Fruit fly (Drosophila melanogaster) whole organism, prepupa: ENCODE results near the gene CG12984.

Source experiments
- Blimp-1 ChIP-seq: fragments of 200-800 bp; sonication (Bioruptor generic); optimal IDR thresholded peaks from 3 replicates; lab custom pipeline; 2017; ENCODE audit warnings: missing biosample characterization, missing genetic modification characterization, mild to moderate bottlenecking, moderate library complexity, missing genetic modification reagents
- CG10631 ChIP-seq: fragments of 200-800 bp; sonication (Bioruptor generic); optimal IDR thresholded peaks from 2 replicates; lab custom pipeline; 2016; ENCODE audit warnings: missing biosample characterization, missing genetic modification characterization
- CG11762 ChIP-seq: fragments of 200-800 bp; sonication (Bioruptor generic); optimal IDR thresholded peaks from 3 replicates; lab custom pipeline; 2016; ENCODE audit warnings: missing biosample characterization, missing genetic modification characterization; ENCODE audit not compliant: insufficient read depth
- CG11902 ChIP-seq: fragments of 200-800 bp; sonication (Bioruptor generic); optimal IDR thresholded peaks from 3 replicates; lab custom pipeline; 2016; ENCODE audit warnings: missing biosample characterization, missing genetic modification characterization
- CG15336 ChIP-seq: fragments of 200-800 bp; sonication (Bioruptor generic); IDR thresholded peaks from 2 replicates; pipeline ENCODE4 v1.3.6; 2022; ENCODE audit warnings: missing biosample characterization, missing genetic modification characterization
- CG1621 ChIP-seq: fragments of 200-800 bp; sonication (Bioruptor generic); optimal IDR thresholded peaks from 3 replicates; lab custom pipeline; 2018; ENCODE audit warnings: missing biosample characterization, mild to moderate bottlenecking, missing genetic modification characterization
- CG16779 ChIP-seq: fragments of 200-800 bp; sonication (Bioruptor generic); optimal IDR thresholded peaks from 3 replicates; lab custom pipeline; 2017; ENCODE audit warnings: missing biosample characterization, mild to moderate bottlenecking, missing genetic modification characterization
- CG3032 ChIP-seq: fragments of 200-800 bp; optimal IDR thresholded peaks from 2 replicates; lab custom pipeline; 2019; ENCODE audit warnings: missing biosample characterization, mild to moderate bottlenecking, missing genetic modification characterization, moderate library complexity
- CG31627 ChIP-seq: fragments of 200-800 bp; sonication (Bioruptor generic); optimal IDR thresholded peaks from 3 replicates; lab custom pipeline; 2016; ENCODE audit warnings: missing biosample characterization, missing genetic modification characterization
- CG32006 ChIP-seq: fragments of 200-800 bp; sonication (Bioruptor generic); optimal IDR thresholded peaks from 3 replicates; lab custom pipeline; 2017; ENCODE audit warnings: missing biosample characterization, mild to moderate bottlenecking, missing genetic modification characterization
- CG3919 ChIP-seq: fragments of 200-800 bp; sonication (Bioruptor generic); optimal IDR thresholded peaks from 3 replicates; lab custom pipeline; 2016; ENCODE audit warnings: missing biosample characterization, missing genetic modification characterization
- CG4318 ChIP-seq: fragments of 200-800 bp; sonication (Bioruptor generic); optimal IDR thresholded peaks from 3 replicates; lab custom pipeline; 2017; ENCODE audit warnings: missing biosample characterization, mild to moderate bottlenecking, missing genetic modification characterization
- CG6163 ChIP-seq: fragments of 200-800 bp; sonication (Bioruptor generic); IDR thresholded peaks from 3 replicates; pipeline ENCODE4 v1.3.6; 2022; ENCODE audit warnings: missing biosample characterization, missing genetic modification characterization
- CG6276 ChIP-seq: fragments of 200-800 bp; sonication (Bioruptor generic); optimal IDR thresholded peaks from 2 replicates; lab custom pipeline; 2017; ENCODE audit warnings: missing biosample characterization, mild to moderate bottlenecking, missing genetic modification characterization
- CG6792 ChIP-seq: fragments of 200-800 bp; sonication (Bioruptor generic); optimal IDR thresholded peaks from 3 replicates; lab custom pipeline; 2016; ENCODE audit warnings: missing biosample characterization, missing genetic modification characterization
- CG6808 ChIP-seq: fragments of 200-800 bp; sonication (Bioruptor generic); optimal IDR thresholded peaks from 3 replicates; lab custom pipeline; 2017; ENCODE audit warnings: missing biosample characterization, missing genetic modification characterization, mild to moderate bottlenecking, moderate library complexity, missing genetic modification reagents
- CG7368 ChIP-seq: fragments of 200-800 bp; sonication (Bioruptor generic); optimal IDR thresholded peaks from 3 replicates; lab custom pipeline; 2016; ENCODE audit warnings: missing biosample characterization, missing genetic modification characterization
- CG8119 ChIP-seq: fragments of 200-800 bp; sonication (Bioruptor generic); IDR thresholded peaks from 3 replicates; pipeline ENCODE4 v1.3.6; 2022; ENCODE audit warnings: missing biosample characterization, missing genetic modification characterization
- CG8632 ChIP-seq: fragments of 200-800 bp; sonication (Bioruptor generic); optimal IDR thresholded peaks from 3 replicates; lab custom pipeline; 2016; ENCODE audit warnings: missing biosample characterization, missing genetic modification characterization
- CG9139 ChIP-seq: fragments of 200-800 bp; sonication (Bioruptor generic); optimal IDR thresholded peaks from 3 replicates; lab custom pipeline; 2017; ENCODE audit warnings: missing biosample characterization, mild to moderate bottlenecking, missing genetic modification characterization
- Eip75B ChIP-seq: fragments of 200-800 bp; sonication (Bioruptor generic); optimal IDR thresholded peaks from 3 replicates; lab custom pipeline; 2016; ENCODE audit warnings: missing biosample characterization, missing genetic modification characterization
- Eip93F ChIP-seq: fragments of 200-800 bp; sonication (Bioruptor generic); optimal IDR thresholded peaks from 2 replicates; lab custom pipeline; 2016; ENCODE audit warnings: missing biosample characterization, mild to moderate bottlenecking, missing genetic modification characterization
- Ets21C ChIP-seq: fragments of 200-800 bp; sonication (Bioruptor generic); optimal IDR thresholded peaks from 3 replicates; lab custom pipeline; 2016; ENCODE audit warnings: missing biosample characterization, missing genetic modification characterization
- Ets96B ChIP-seq: fragments of 200-800 bp; optimal IDR thresholded peaks from 2 replicates; lab custom pipeline; 2019; ENCODE audit warnings: missing biosample characterization, mild to moderate bottlenecking, missing genetic modification characterization, moderate library complexity
- Gug ChIP-seq: fragments of 200-800 bp; sonication (Bioruptor generic); IDR thresholded peaks from 2 replicates; pipeline ENCODE4 v1.3.6; 2022; ENCODE audit warnings: missing biosample characterization, missing genetic modification characterization
- Hr38 ChIP-seq: sonication (Bioruptor generic); optimal IDR thresholded peaks from 2 replicates; lab custom pipeline; 2016; ENCODE audit warnings: missing biosample characterization, missing genetic modification characterization
- Hr39 ChIP-seq: fragments of 200-800 bp; sonication (Bioruptor generic); optimal IDR thresholded peaks from 2 replicates; lab custom pipeline; 2016; ENCODE audit warnings: missing biosample characterization, missing genetic modification characterization
- OdsH ChIP-seq: fragments of 200-800 bp; sonication (Bioruptor generic); optimal IDR thresholded peaks from 3 replicates; lab custom pipeline; 2016; ENCODE audit warnings: missing biosample characterization, missing genetic modification characterization
- Smox ChIP-seq: fragments of 200-800 bp; sonication (Bioruptor generic); optimal IDR thresholded peaks from 3 replicates; lab custom pipeline; 2016; ENCODE audit warnings: missing biosample characterization, missing genetic modification characterization
- Sox102F ChIP-seq: fragments of 200-800 bp; sonication (Bioruptor generic); optimal IDR thresholded peaks from 2 replicates; lab custom pipeline; 2016; ENCODE audit warnings: missing biosample characterization, mild to moderate bottlenecking, missing genetic modification characterization
- Sox14 ChIP-seq: fragments of 200-800 bp; sonication (Bioruptor generic); optimal IDR thresholded peaks from 3 replicates; lab custom pipeline; 2016; ENCODE audit warnings: missing biosample characterization, missing genetic modification characterization
- Sox15 ChIP-seq: fragments of 200-800 bp; sonication (Bioruptor generic); optimal IDR thresholded peaks from 3 replicates; lab custom pipeline; 2016; ENCODE audit warnings: missing biosample characterization, missing genetic modification characterization
- achi ChIP-seq: fragments of 200-800 bp; sonication (Bioruptor generic); optimal IDR thresholded peaks from 3 replicates; lab custom pipeline; 2016; ENCODE audit warnings: missing biosample characterization, missing genetic modification characterization
- acj6 ChIP-seq: fragments of 200-800 bp; sonication (Bioruptor generic); optimal IDR thresholded peaks from 3 replicates; lab custom pipeline; 2016; ENCODE audit warnings: missing biosample characterization, missing genetic modification characterization
- cyc ChIP-seq: fragments of 200-800 bp; sonication (Bioruptor generic); optimal IDR thresholded peaks from 3 replicates; lab custom pipeline; 2016; ENCODE audit warnings: missing biosample characterization, missing genetic modification characterization
- dac ChIP-seq: fragments of 200-800 bp; sonication (Bioruptor generic); optimal IDR thresholded peaks from 2 replicates; lab custom pipeline; 2017; ENCODE audit warnings: missing biosample characterization, mild to moderate bottlenecking, missing genetic modification characterization
- dsx ChIP-seq: fragments of 200-800 bp; optimal IDR thresholded peaks from 3 replicates; lab custom pipeline; 2019; ENCODE audit warnings: missing biosample characterization, mild to moderate bottlenecking, missing genetic modification characterization, moderate library complexity; ENCODE audit not compliant: poor library complexity, severe bottlenecking
- esn ChIP-seq: fragments of 200-800 bp; sonication (Bioruptor generic); optimal IDR thresholded peaks from 2 replicates; lab custom pipeline; 2016; ENCODE audit warnings: missing biosample characterization, mild to moderate bottlenecking, missing genetic modification characterization, moderate library complexity
- fd59A ChIP-seq: fragments of 200-800 bp; sonication (Bioruptor generic); optimal IDR thresholded peaks from 2 replicates; lab custom pipeline; 2017; ENCODE audit warnings: missing biosample characterization, mild to moderate bottlenecking, missing genetic modification characterization, missing genetic modification reagents
- fd85E ChIP-seq: fragments of 200-800 bp; sonication (Bioruptor generic); optimal IDR thresholded peaks from 3 replicates; lab custom pipeline; 2016; ENCODE audit warnings: missing biosample characterization, missing genetic modification characterization
- fkh ChIP-seq: fragments of 200-800 bp; sonication (Bioruptor generic); optimal IDR thresholded peaks from 3 replicates; lab custom pipeline; 2017; ENCODE audit warnings: missing biosample characterization, mild to moderate bottlenecking, missing genetic modification characterization, moderate library complexity
- lz ChIP-seq: fragments of 200-800 bp; sonication (Bioruptor generic); optimal IDR thresholded peaks from 3 replicates; lab custom pipeline; 2016; ENCODE audit warnings: missing biosample characterization, missing genetic modification characterization
- net ChIP-seq: fragments of 200-800 bp; sonication (Bioruptor generic); optimal IDR thresholded peaks from 3 replicates; lab custom pipeline; 2016; ENCODE audit warnings: missing biosample characterization, missing genetic modification characterization
- salr ChIP-seq, 2 experiments: fragments of 200-800 bp; sonication (Bioruptor generic); optimal IDR thresholded peaks; 3 replicates each; lab custom pipeline; 2016 to 2018; ENCODE audit warnings: missing biosample characterization in 2 of 2, missing genetic modification characterization in 2 of 2, mild to moderate bottlenecking in 1 of 2
- spab ChIP-seq: fragments of 200-800 bp; sonication (Bioruptor generic); optimal IDR thresholded peaks from 2 replicates; lab custom pipeline; 2017; ENCODE audit warnings: missing biosample characterization, mild to moderate bottlenecking, missing genetic modification characterization, missing genetic modification reagents
- svp ChIP-seq: fragments of 200-800 bp; sonication (Bioruptor generic); peaks from one replicate; lab custom pipeline; 2016; ENCODE audit warnings: missing biosample characterization, missing genetic modification characterization
- topi ChIP-seq: fragments of 200-800 bp; sonication (Bioruptor generic); optimal IDR thresholded peaks from 3 replicates; lab custom pipeline; 2016; ENCODE audit warnings: missing biosample characterization, missing genetic modification characterization
- vri ChIP-seq: fragments of 200-800 bp; sonication (Bioruptor generic); optimal IDR thresholded peaks from 3 replicates; lab custom pipeline; 2016; ENCODE audit warnings: missing biosample characterization, mild to moderate bottlenecking, missing genetic modification characterization

The CG12984 gene

dm6 chr3L:20988862-20989261 is 2.6 kb upstream of the CG12984 start (continued):
- TF ChIP-seq Smox (no peak), CG11902 (GFP tag; lab: Kevin White, UChicago) (no peak), achi (peak; percentile 76), vri (no peak), Sox15 (GFP tag; lab: Kevin White, UChicago) (no peak), CG11762 (GFP tag; lab: Kevin White, UChicago) (peak; percentile 5), spab (GFP tag; lab: Kevin White, UChicago) (peak; percentile 75), Gug (GFP tag; lab: Robert Waterston, UW) (peak; percentile 66), Sox102F (GFP tag; lab: Kevin White, UChicago) (no peak), CG6163 (GFP tag; lab: Robert Waterston, UW) (peak; percentile 84), Ets96B (tag; lab: Kevin White, UChicago) (peak; percentile 86), topi (GFP tag; lab: Kevin White, UChicago) (peak; percentile 9), svp (GFP tag; lab: Kevin White, UChicago) (no peak), CG32006 (GFP tag; lab: Kevin White, UChicago) (peak; percentile 57), dsx (GFP tag; lab: Kevin White, UChicago) (peak; percentile 74), Eip75B (GFP tag; lab: Kevin White, UChicago) (peak; percentile 71), Hr39 (GFP tag; lab: Kevin White, UChicago) (no peak), net (peak; percentile 60), cyc (GFP tag; lab: Kevin White, UChicago) (no peak), CG10631 (GFP tag; lab: Kevin White, UChicago) (peak; percentile 84), dac (GFP tag; lab: Kevin White, UChicago) (no peak), CG16779 (tag; lab: Kevin White, UChicago) (peak; percentile 48), Eip93F (GFP tag; lab: Kevin White, UChicago) (no peak)

DNA sequence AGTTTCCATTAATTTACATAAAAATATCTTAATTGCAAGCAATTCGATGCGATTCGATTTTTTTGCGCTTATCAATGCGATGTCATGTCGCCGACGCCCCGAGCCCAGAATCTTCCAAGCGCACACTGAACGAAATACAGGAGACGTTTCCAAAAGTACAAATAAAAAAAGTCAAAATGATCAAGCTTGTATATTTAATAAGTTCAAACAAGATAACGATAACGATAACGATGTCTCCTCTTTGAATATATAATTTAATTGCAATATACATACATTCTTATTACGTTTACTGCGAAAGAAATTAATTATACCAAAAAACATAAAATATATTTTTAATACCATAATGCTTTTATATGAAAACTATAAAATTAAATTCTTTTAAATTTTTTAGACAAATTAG is 1.2 kb upstream of the CG12984 start:
- TF ChIP-seq CG10631 (GFP tag; lab: Kevin White, UChicago) (peak; percentile 49), vri (no peak), OdsH (GFP tag; lab: Kevin White, UChicago) (no peak), Ets96B (tag; lab: Kevin White, UChicago) (peak; percentile 77), Ets21C (GFP tag; lab: Kevin White, UChicago) (no peak), acj6 (GFP tag; lab: Kevin White, UChicago) (peak; percentile 61), topi (GFP tag; lab: Kevin White, UChicago) (peak; percentile 52), CG15336 (no peak), Sox14 (no peak), CG6792 (GFP tag; lab: Kevin White, UChicago) (peak; percentile 50), lz (peak; percentile 26), CG3032 (tag; lab: Kevin White, UChicago) (peak; percentile 58), fkh (GFP tag; lab: Kevin White, UChicago) (no peak), Hr38 (no peak), achi (peak; percentile 49), CG1621 (tag; lab: Kevin White, UChicago) (no peak), svp (GFP tag; lab: Kevin White, UChicago) (peak; percentile 89), CG11762 (GFP tag; lab: Kevin White, UChicago) (no peak), dac (GFP tag; lab: Kevin White, UChicago) (no peak), CG6808 (GFP tag; lab: Kevin White, UChicago) (peak; percentile 19), CG8632 (GFP tag; lab: Kevin White, UChicago) (peak; percentile 72), CG31627 (peak; percentile 22), CG7368 (peak; percentile 23), Blimp-1 (GFP tag; lab: Kevin White, UChicago) (no peak), fd59A (GFP tag; lab: Kevin White, UChicago) (peak; percentile 50), CG3919 (peak; percentile 66), CG4318 (no peak), CG8119 (0 out of 3 replicates have a peak, but pooled peaks have one; percentile 21), esn (GFP tag; lab: Kevin White, UChicago) (peak; percentile 61), Sox15 (GFP tag; lab: Kevin White, UChicago) (no peak), CG6276 (no peak), fd85E (GFP tag; lab: Kevin White, UChicago) (no peak), Hr39 (GFP tag; lab: Kevin White, UChicago) (no peak), Gug (GFP tag; lab: Robert Waterston, UW) (no peak), dsx (GFP tag; lab: Kevin White, UChicago) (peak; percentile 44), salr (GFP tag; optimal IDR thresholded peaks at IDR 0.05; lab: Kevin White, UChicago) (no peak), CG9139 (peak; percentile 26)
